Worm (Caenorhabditis elegans) whole organism, L4/young adult: Measurements from ENCODE around the gene clec-162.

Source experiments
- W03F9.2 ChIP-seq: fragments of 150-350 bp; optimal IDR thresholded peaks from 2 replicates; lab custom pipeline; 2014; ENCODE audit warnings: missing biosample characterization, missing genetic modification characterization
- dao-5 ChIP-seq: sonication (generic microtip); optimal IDR thresholded peaks from 2 replicates; lab custom pipeline; 2016; ENCODE audit warnings: missing genotype, missing genetic modification characterization, moderate library complexity, missing compliant biosample characterization

DNA sequence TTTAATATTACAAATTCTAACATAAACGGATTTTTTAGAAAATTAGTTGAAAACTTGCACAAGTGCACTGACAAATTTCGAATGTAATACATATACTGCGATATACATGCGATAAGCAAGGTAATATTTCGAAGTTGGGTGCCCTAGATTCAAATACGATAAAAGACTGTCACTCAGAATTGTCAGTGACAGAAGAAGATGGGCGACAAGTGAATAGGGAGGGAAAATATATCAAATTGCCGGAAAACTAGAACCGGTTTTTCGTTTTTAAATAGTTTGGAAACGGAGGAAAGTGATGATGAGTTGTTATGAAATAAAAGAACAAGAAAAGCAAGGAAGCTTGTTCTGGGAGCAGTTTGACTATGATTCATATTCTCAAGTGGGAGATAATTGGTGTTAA is 9.0 kb upstream of the clec-162 start:
- TF ChIP-seq dao-5 (tag; lab: Kevin White, UChicago), result no peak
- no peak for TF ChIP-seq W03F9.2 (tag; lab: Kevin White, UChicago)
